Worm (Caenorhabditis elegans) whole organism, L2 larva: ENCODE data around the gene rps-30.

Source experiments
- C34F6.9 ChIP-seq: fragments of 150-350 bp; optimal IDR thresholded peaks from 2 replicates; lab custom pipeline; 2014; ENCODE audit warnings: missing biosample characterization, missing genetic modification characterization
- F13H6.1 ChIP-seq: sonication (generic microtip); optimal IDR thresholded peaks from 2 replicates; lab custom pipeline; 2016; ENCODE audit warnings: missing genetic modification characterization, missing compliant biosample characterization
- R02D3.7 ChIP-seq: fragments of 150-350 bp; optimal IDR thresholded peaks from 2 replicates; lab custom pipeline; 2014; ENCODE audit warnings: missing biosample characterization, missing genetic modification characterization
- Y55F3AM.14 ChIP-seq: fragments of 200-800 bp; sonication (Bioruptor generic); optimal IDR thresholded peaks from 2 replicates; lab custom pipeline; 2018; ENCODE audit warnings: mild to moderate bottlenecking, missing genetic modification characterization, missing compliant biosample characterization
- ZK546.5 ChIP-seq: sonication (generic microtip); optimal IDR thresholded peaks from 2 replicates; lab custom pipeline; 2017; ENCODE audit warnings: missing biosample characterization, missing genetic modification characterization
- aly-2 ChIP-seq: fragments of 150-350 bp; optimal IDR thresholded peaks from 2 replicates; lab custom pipeline; 2014; ENCODE audit warnings: missing biosample characterization, missing genetic modification characterization
- ama-1 ChIP-seq: fragments of 150-350 bp; optimal IDR thresholded peaks from 2 replicates; lab custom pipeline; 2018; ENCODE audit warnings: inconsistent platforms
- blmp-1 ChIP-seq: sonication (generic microtip); optimal IDR thresholded peaks from 2 replicates; lab custom pipeline; 2017; ENCODE audit warnings: missing genetic modification characterization, mild to moderate bottlenecking, missing compliant biosample characterization, antibody characterized with exemption, moderate library complexity; ENCODE audit not compliant: insufficient read depth
- ceh-16 ChIP-seq: fragments of 150-350 bp; optimal IDR thresholded peaks from 2 replicates; lab custom pipeline; 2014; ENCODE audit warnings: missing biosample characterization, missing genetic modification characterization
- ceh-82 ChIP-seq: fragments of 150-350 bp; optimal IDR thresholded peaks from 2 replicates; lab custom pipeline; 2014; ENCODE audit warnings: missing biosample characterization, missing genetic modification characterization
- crh-2 ChIP-seq: sonication (generic microtip); optimal IDR thresholded peaks from 2 replicates; lab custom pipeline; 2017; ENCODE audit warnings: missing biosample characterization, missing genetic modification characterization
- dmd-4 ChIP-seq: sonication (generic microtip); optimal IDR thresholded peaks from 2 replicates; lab custom pipeline; 2017; ENCODE audit warnings: missing biosample characterization, missing genetic modification characterization
- egl-27 ChIP-seq: sonication (generic microtip); optimal IDR thresholded peaks from 3 replicates; lab custom pipeline; 2017; ENCODE audit warnings: missing biosample characterization, missing genetic modification reagents, missing genetic modification characterization
- fos-1 ChIP-seq: fragments of 150-350 bp; optimal IDR thresholded peaks from 2 replicates; lab custom pipeline; 2014; ENCODE audit warnings: missing biosample characterization, missing genetic modification characterization
- gmeb-1 ChIP-seq: fragments of 150-350 bp; optimal IDR thresholded peaks from 2 replicates; lab custom pipeline; 2014; ENCODE audit warnings: missing biosample characterization, missing genetic modification characterization
- lin-11 ChIP-seq: fragments of 150-350 bp; sonication (generic microtip); optimal IDR thresholded peaks from 2 replicates; lab custom pipeline; 2014; ENCODE audit warnings: missing biosample characterization, missing genetic modification characterization, inconsistent platforms, mixed read lengths
- lin-13 ChIP-seq: fragments of 150-350 bp; optimal IDR thresholded peaks from 2 replicates; lab custom pipeline; 2014; ENCODE audit warnings: missing biosample characterization, missing genetic modification reagents, missing genetic modification characterization
- lin-39 ChIP-seq: fragments of 150-350 bp; optimal IDR thresholded peaks from 2 replicates; lab custom pipeline; 2014; ENCODE audit warnings: missing biosample characterization, missing genetic modification reagents, missing genetic modification characterization
- lsy-2 ChIP-seq, 2 experiments: fragments of 150-350 bp in 1 of 2; sonication (generic microtip) in 1 of 2; optimal IDR thresholded peaks; 2 replicates each; lab custom pipeline; 2014 to 2017; ENCODE audit warnings: missing biosample characterization in 2 of 2, missing genetic modification characterization in 2 of 2
- mdl-1 ChIP-seq, 2 experiments: fragments of 150-350 bp in 1 of 2; sonication (generic microtip) in 1 of 2; optimal IDR thresholded peaks; 2 replicates each; lab custom pipeline; 2017; ENCODE audit warnings: missing biosample characterization in 2 of 2, missing genetic modification characterization in 2 of 2
- nhr-11 ChIP-seq: fragments of 150-350 bp; optimal IDR thresholded peaks from 2 replicates; lab custom pipeline; 2014; ENCODE audit warnings: missing biosample characterization, missing genetic modification characterization
- nhr-129 ChIP-seq: fragments of 150-350 bp; optimal IDR thresholded peaks from 2 replicates; lab custom pipeline; 2014; ENCODE audit warnings: missing biosample characterization, missing genetic modification characterization
- nhr-21 ChIP-seq: fragments of 150-350 bp; optimal IDR thresholded peaks from 2 replicates; lab custom pipeline; 2014; ENCODE audit warnings: missing biosample characterization, missing genetic modification characterization
- nhr-23 ChIP-seq: fragments of 150-350 bp; optimal IDR thresholded peaks from 2 replicates; lab custom pipeline; 2014; ENCODE audit warnings: missing biosample characterization, missing genetic modification reagents, missing genetic modification characterization
- nhr-77 ChIP-seq: fragments of 150-350 bp; optimal IDR thresholded peaks from 2 replicates; lab custom pipeline; 2014; ENCODE audit warnings: missing biosample characterization, missing genetic modification characterization
- peb-1 ChIP-seq: fragments of 150-350 bp; optimal IDR thresholded peaks from 2 replicates; lab custom pipeline; 2014; ENCODE audit warnings: missing biosample characterization, missing genetic modification characterization
- sem-4 ChIP-seq: fragments of 150-350 bp; optimal IDR thresholded peaks from 2 replicates; lab custom pipeline; 2014; ENCODE audit warnings: missing biosample characterization, missing genetic modification reagents, missing genetic modification characterization
- sma-3 ChIP-seq: sonication (generic microtip); optimal IDR thresholded peaks from 2 replicates; lab custom pipeline; 2016; ENCODE audit warnings: missing genetic modification reagents, missing genetic modification characterization, missing compliant biosample characterization
- sma-9 ChIP-seq, 2 experiments: fragments of 150-350 bp in 1 of 2; sonication (generic microtip) in 1 of 2; optimal IDR thresholded peaks; 2 replicates each; lab custom pipeline; 2014 to 2016; ENCODE audit warnings: missing genetic modification characterization in 2 of 2, mild to moderate bottlenecking in 1 of 2, missing biosample characterization in 1 of 2, missing compliant biosample characterization in 1 of 2, missing genetic modification reagents in 1 of 2, moderate library complexity in 1 of 2
- snpc-4 ChIP-seq: fragments of 150-350 bp; optimal IDR thresholded peaks from 2 replicates; lab custom pipeline; 2014; ENCODE audit warnings: missing biosample characterization, missing genetic modification characterization
- unc-55 ChIP-seq: fragments of 150-350 bp; sonication (generic microtip); optimal IDR thresholded peaks from 3 replicates; lab custom pipeline; 2014; ENCODE audit warnings: missing biosample characterization, missing genetic modification reagents, missing genetic modification characterization
- unc-62 ChIP-seq: fragments of 150-350 bp; optimal IDR thresholded peaks from 2 replicates; lab custom pipeline; 2014; ENCODE audit warnings: missing biosample characterization, missing genetic modification reagents, missing genetic modification characterization
- zag-1 ChIP-seq: fragments of 150-350 bp; optimal IDR thresholded peaks from 2 replicates; lab custom pipeline; 2014; ENCODE audit warnings: missing biosample characterization, missing genetic modification characterization
- ztf-1 ChIP-seq: fragments of 200-800 bp; sonication (Bioruptor generic); conservative IDR thresholded peaks from 2 replicates; pipeline ENCODE4 v1.3.6; 2022; ENCODE audit warnings: missing genetic modification characterization, missing compliant biosample characterization

rps-30 gene

DNA sequence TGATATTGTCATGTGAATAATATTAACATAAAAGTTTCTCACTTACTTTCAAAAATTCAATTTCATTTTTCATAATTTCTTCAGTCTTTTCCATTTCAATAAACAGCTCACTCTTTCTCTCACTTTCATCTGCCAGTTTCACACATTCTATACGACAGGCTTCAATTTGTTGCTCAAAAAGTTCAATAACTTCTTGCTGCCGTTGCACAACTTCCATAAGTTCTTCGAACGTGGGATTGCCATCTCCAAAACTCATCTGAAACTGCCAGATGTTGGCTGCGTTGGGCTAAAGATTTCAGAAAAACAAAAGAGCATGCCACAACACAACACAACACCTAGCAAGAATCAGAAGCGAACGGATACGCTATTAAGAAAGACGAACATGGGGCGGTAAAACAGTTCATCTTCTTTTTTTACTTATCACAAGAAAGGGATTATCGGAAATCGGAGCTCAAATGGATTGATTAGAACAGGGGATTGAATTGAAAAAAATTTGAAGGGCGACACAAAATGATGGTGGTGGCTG, 43.1 kb upstream of the rps-30 start:
- TF ChIP-seq ama-1 (lab: Kevin White, UChicago) (no peak), lin-13 (GFP tag; lab: Kevin White, UChicago) (peak; percentile 20), ceh-16 (peak; percentile 4)

DNA sequence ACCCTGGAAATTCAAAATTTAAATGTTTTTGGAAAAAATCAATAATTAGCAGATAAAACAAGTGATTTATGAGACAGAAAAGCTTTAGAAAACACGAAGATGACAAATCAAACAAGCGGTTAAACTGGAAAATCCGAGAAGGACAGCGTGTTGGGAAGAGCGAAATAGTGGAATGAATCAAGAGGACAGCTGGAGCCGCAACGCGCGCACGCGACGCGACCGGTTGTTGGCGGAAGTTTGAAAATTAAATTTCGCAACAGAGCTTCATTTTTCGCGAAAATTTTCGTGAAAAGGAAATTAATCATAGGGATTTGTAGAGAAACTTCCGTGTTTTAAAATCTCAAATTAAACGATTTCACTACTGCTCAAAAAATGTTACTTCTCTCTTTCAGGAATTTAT, 41.5 kb upstream of the rps-30 start, which contains the start of gene clic-1:
TSS of gene clic-1 (minus strand) at position 3 of the 400 bp plus-strand sequence.
- TF ChIP-seq egl-27 (tag; lab: Kevin White, UChicago) (peak; percentile 7), ztf-1 (GFP tag; lab: Robert Waterston, UW) (no peak), lin-39 (tag; lab: Kevin White, UChicago) (no peak), ZK546.5 (tag; lab: Kevin White, UChicago) (no peak), lin-11 (tag; lab: Kevin White, UChicago) (peak; percentile 48), gmeb-1 (peak; percentile 92), sma-3 (GFP tag; lab: Kevin White, UChicago) (peak; percentile 21), ama-1 (lab: Kevin White, UChicago) (peak; percentile 42), mdl-1 (tag; optimal IDR thresholded peaks at IDR 0.05; lab: Kevin White, UChicago) (peak in 1 of 2 experiments; percentile 51), nhr-11 (tag; lab: Kevin White, UChicago) (no peak), unc-55 (GFP tag; lab: Kevin White, UChicago) (peak; percentile 80), nhr-21 (tag; lab: Kevin White, UChicago) (peak; percentile 46), nhr-129 (tag; lab: Kevin White, UChicago) (peak; percentile 40), F13H6.1 (tag; lab: Kevin White, UChicago) (peak; percentile 53), sma-9 (GFP tag; optimal IDR thresholded peaks at IDR 0.05; lab: Kevin White, UChicago) (peak; percentile 41), sma-9 (tag; optimal IDR thresholded peaks at IDR 0.05; lab: Kevin White, UChicago) (no peak), lsy-2 (tag; optimal IDR thresholded peaks at IDR 0.05; lab: Kevin White, UChicago) (peak; percentile 51 to 72), zag-1 (peak; percentile 4), C34F6.9 (tag; lab: Kevin White, UChicago) (peak; percentile 78), crh-2 (tag; lab: Kevin White, UChicago) (peak; percentile 39), lin-13 (GFP tag; lab: Kevin White, UChicago) (peak; percentile 58), fos-1 (tag; lab: Kevin White, UChicago) (peak; percentile 42), sem-4 (no peak), snpc-4 (tag; lab: Kevin White, UChicago) (peak; percentile 53)

DNA sequence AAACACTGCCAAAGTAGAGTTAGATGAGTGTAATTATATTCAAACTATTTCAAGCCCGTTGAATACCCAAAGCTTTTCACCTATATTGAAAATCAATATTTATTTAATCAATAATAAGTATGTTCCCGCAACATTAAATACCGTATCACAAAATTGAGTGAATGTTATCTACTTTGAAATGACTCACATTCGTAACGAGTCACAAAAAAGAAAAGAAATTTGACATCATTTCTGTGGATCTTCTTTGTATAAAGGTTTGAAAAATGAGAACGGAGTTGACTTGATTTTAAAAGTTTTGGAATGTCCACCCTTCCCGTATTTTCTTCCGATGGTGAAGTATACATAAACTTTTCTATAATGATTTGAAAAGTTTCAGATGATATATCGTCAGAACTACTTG, 41.1 kb upstream of the rps-30 start, which contains the start of gene srr-10:
TSS of gene srr-10 (plus strand) at position 301 of the 400 bp plus-strand sequence.
- TF ChIP-seq ceh-16 (no peak), lin-39 (tag; lab: Kevin White, UChicago) (no peak), lin-13 (GFP tag; lab: Kevin White, UChicago) (no peak)

DNA sequence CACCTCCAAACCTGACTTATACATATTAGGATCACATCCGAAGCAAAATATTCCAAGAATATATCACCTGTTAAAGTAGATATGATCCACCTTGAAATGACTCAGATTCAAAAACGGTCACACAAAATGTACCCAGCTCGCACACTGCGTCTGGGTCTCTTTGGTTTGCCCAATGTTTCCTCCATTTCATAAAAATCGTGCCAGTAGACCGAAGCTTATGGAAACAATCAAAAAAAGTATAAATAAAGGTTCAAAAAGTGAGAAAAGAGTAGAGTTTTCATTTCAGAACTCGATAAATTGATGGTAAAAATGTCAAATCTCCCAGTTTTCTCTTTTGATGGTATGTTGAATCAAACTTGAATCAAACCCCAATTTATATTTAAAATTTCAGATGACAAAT, 38.7 kb upstream of the rps-30 start, which contains the start of gene srr-9:
TSS of gene srr-9 (plus strand) at position 301 of the 400 bp plus-strand sequence.
- TF ChIP-seq R02D3.7 (tag; lab: Kevin White, UChicago) (no peak), egl-27 (tag; lab: Kevin White, UChicago) (no peak), nhr-21 (tag; lab: Kevin White, UChicago) (no peak), peb-1 (tag; lab: Kevin White, UChicago) (no peak), fos-1 (tag; lab: Kevin White, UChicago) (no peak), zag-1 (no peak), blmp-1 (tag; lab: Kevin White, UChicago) (no peak), nhr-129 (tag; lab: Kevin White, UChicago) (no peak), lin-11 (tag; lab: Kevin White, UChicago) (no peak)

DNA sequence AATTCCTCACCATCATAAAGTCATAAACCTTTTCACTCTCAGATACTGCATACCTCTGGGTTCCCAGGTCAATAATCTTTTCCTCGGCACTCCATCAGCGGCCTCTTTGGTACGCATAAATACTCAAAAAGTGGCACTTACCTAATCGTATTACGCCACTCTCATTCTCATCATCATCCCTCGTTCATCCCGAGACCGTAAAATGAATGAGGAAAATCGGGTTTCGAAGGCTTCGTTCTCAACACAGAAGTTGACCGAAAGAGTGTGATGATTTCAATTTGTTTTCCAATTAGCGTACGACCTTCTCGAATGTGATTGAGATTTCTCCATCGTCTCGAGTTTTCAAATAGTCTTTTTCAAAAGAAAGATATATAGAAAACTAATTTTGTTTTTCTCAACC, 36.4 kb upstream of the rps-30 start:
- TF ChIP-seq aly-2 (tag; lab: Kevin White, UChicago) (no peak), ceh-82 (tag; lab: Kevin White, UChicago) (no peak), fos-1 (tag; lab: Kevin White, UChicago) (no peak), Y55F3AM.14 (GFP tag; lab: Kevin White, UChicago) (no peak), ama-1 (lab: Kevin White, UChicago) (no peak), nhr-23 (tag; lab: Kevin White, UChicago) (no peak), dmd-4 (tag; lab: Kevin White, UChicago) (no peak), ZK546.5 (tag; lab: Kevin White, UChicago) (no peak), nhr-129 (tag; lab: Kevin White, UChicago) (no peak), nhr-77 (tag; lab: Kevin White, UChicago) (no peak), unc-62 (GFP tag; lab: Kevin White, UChicago) (no peak), sma-3 (GFP tag; lab: Kevin White, UChicago) (no peak), nhr-11 (tag; lab: Kevin White, UChicago) (no peak)
